Worm (Caenorhabditis elegans) whole organism, L4/young adult: ENCODE data around the gene Y38H8A.12.

ENCODE experiments used
- W03F9.2 ChIP-seq: fragments of 150-350 bp; optimal IDR thresholded peaks from 2 replicates; lab custom pipeline; 2014; ENCODE audit warnings: missing biosample characterization, missing genetic modification characterization
- dao-5 ChIP-seq: sonication (generic microtip); optimal IDR thresholded peaks from 2 replicates; lab custom pipeline; 2016; ENCODE audit warnings: missing genotype, missing genetic modification characterization, moderate library complexity, missing compliant biosample characterization
- him-1 ChIP-seq: sonication (generic microtip); optimal IDR thresholded peaks from 2 replicates; lab custom pipeline; 2016; ENCODE audit warnings: missing genotype, missing genetic modification reagents, missing genetic modification characterization, missing compliant biosample characterization

Y38H8A.12 gene

ce11 chrIV:13460876-13461275 is at the start of gene Y38H8A.12:
Gene Y38H8A.12, minus strand, starts transcription at chrIV:13460976.
- TF ChIP-seq W03F9.2 (tag; lab: Kevin White, UChicago) (no peak), him-1 (no peak), dao-5 (no peak)

ce11 chrIV:13510049-13510448 is 49.3 kb upstream of the Y38H8A.12 start:
- no peak for TF ChIP-seq W03F9.2 (tag; lab: Kevin White, UChicago)
- TF ChIP-seq him-1, result no peak
- no peak for TF ChIP-seq dao-5

ce11 chrIV:13508924-13509323 is 48.1 kb upstream of the Y38H8A.12 start, which contains the start of gene afmd-2:
Gene afmd-2, plus strand, starts transcription at chrIV:13509224.
- TF ChIP-seq him-1, result no peak
- no peak for TF ChIP-seq W03F9.2 (tag; lab: Kevin White, UChicago)
- TF ChIP-seq dao-5, result no peak

DNA sequence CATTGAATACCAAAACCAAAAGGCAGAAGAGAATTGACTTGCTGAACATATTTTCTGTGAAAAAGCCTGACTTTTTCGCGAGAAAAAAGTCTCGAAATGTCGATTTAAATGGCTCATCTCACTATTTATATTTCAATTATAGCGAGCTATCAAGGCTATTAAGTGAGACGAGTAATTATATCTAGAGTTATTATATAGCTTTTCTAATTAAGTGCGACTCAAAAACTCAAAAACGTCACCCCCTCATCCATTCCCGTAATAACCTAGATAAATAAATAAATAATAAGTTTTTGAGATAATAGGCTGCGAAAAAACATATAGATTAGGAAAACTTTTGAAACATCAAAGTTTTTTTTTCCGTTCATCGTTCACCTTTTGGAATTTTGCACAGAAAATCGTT is 44.9 kb upstream of the Y38H8A.12 start, which contains the start of gene nlp-17:
nlp-17 (minus strand) TSS at position 101 of the 400 bp plus-strand sequence.
- TF ChIP-seq dao-5, result no peak
- TF ChIP-seq him-1, result no peak
- TF ChIP-seq W03F9.2 (tag; lab: Kevin White, UChicago), result no peak

DNA sequence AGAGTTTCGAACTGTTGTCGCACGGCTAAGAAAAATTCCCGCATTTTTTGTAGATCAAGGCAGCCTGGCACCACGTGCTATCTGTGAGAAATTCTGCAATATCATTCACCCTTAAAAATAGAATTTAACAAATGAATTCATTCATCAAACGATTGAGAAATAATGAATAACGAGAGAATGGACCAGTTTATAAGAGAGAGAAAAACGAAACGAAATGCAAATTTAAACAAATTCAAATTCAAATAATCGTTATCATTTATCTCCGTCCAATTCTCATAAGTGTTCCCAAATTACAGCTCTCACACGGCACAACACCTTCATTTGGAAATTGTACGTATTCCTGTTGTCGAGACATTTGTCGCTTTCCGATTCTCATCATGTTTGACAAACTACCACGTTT is 44.4 kb upstream of the Y38H8A.12 start, which contains the start of gene seld-1:
seld-1 (plus strand) TSS at position 301 of the 400 bp plus-strand sequence.
- TF ChIP-seq dao-5 (no peak), him-1 (no peak), W03F9.2 (tag; lab: Kevin White, UChicago) (no peak)

DNA sequence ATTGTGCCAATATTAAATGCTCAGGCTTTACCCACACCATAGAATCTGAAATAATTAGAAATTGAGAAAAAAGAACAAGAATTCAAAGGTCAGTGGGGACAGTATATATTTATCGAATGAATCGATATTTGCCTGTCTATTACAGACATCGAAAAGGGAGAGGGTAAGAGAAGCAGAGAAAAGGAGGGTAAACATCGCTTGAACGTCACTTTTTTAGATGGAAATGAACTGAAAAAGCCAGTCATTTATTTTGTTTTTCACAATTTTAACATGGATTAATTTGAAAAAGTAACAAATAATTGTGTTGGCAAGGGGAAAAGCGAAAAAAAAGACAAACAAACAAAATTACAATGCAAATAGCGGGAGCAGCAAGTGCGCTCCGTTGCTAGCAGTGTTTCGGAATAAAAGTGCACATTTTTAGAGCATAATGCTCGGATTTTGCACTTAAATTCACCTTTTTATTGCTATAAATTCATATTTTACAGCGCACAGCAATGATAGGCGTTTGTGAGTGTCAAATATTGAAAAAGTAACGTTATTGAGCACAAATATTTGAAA is 42.1 kb upstream of the Y38H8A.12 start, which contains the start of gene tbc-9:
tbc-9 (minus strand) TSS at position 51 of the 558 bp plus-strand sequence.
- TF ChIP-seq W03F9.2 (tag; lab: Kevin White, UChicago) (no peak), dao-5 (no peak), him-1 (no peak)

DNA sequence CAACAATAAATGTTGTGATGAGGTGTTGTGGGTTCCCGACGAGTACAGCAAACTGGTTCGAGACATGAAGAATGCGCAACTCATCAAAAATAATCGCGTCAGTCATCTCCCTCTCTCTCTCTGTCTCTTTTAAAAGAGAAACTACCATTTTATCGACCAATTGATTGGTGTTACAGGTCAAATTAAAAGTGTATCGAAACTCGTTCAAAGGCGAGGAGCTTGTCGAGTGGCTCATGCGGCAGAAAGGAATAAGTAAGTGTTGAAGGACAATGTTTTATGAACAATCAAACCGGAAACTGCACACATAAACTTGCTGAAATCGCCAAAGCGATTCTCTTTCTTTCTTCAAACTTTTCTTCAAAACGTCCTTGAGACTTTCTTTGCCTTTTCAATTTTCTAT is 32.9 kb upstream of the Y38H8A.12 start:
- TF ChIP-seq dao-5, result no peak
- no peak for TF ChIP-seq W03F9.2 (tag; lab: Kevin White, UChicago)
- TF ChIP-seq him-1, result no peak

ce11 chrIV:13492271-13492670 is 31.5 kb upstream of the Y38H8A.12 start, which contains the start of gene Y45F10A.7:
Gene Y45F10A.7, plus strand, starts transcription at chrIV:13492571.
- no peak for TF ChIP-seq him-1
- no peak for TF ChIP-seq dao-5
- TF ChIP-seq W03F9.2 (tag; lab: Kevin White, UChicago), result no peak

- TF ChIP-seq W03F9.2 (tag; lab: Kevin White, UChicago), result no peak
- TF ChIP-seq dao-5, result no peak
- TF ChIP-seq him-1, result no peak
Observed at ce11 chrIV:13487596-13487995, 26.8 kb upstream of the Y38H8A.12 start.

DNA sequence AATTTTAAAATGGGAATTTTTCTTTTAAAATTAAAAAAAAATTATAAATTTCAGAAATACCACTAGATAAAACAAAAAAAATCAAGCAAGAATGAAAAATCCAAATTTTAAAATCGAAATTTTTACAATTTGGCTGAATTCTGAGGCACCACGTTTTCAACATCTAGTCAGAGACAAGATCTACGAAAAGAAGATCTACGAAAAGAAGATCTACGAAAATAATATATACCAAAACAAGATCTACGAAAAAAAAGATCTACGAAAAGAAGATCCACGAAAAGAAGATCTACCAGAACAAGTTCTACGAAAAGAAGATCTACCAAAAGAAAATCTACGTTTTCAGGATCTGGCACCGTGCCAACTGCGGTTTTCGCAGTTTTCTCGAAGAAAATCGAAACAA is 26.2 kb upstream of the Y38H8A.12 start:
- TF ChIP-seq him-1, result no peak
- no peak for TF ChIP-seq dao-5
- TF ChIP-seq W03F9.2 (tag; lab: Kevin White, UChicago), result no peak

ce11 chrIV:13483596-13483995 is 22.8 kb upstream of the Y38H8A.12 start:
- no peak for TF ChIP-seq dao-5
- no peak for TF ChIP-seq W03F9.2 (tag; lab: Kevin White, UChicago)
- no peak for TF ChIP-seq him-1

ce11 chrIV:13482469-13482868 is 21.7 kb upstream of the Y38H8A.12 start, which contains the start of gene Y38H8A.1:
Gene Y38H8A.1, plus strand, starts transcription at chrIV:13482769.
- TF ChIP-seq W03F9.2 (tag; lab: Kevin White, UChicago) (no peak), him-1 (no peak)

- TF ChIP-seq dao-5 (no peak), W03F9.2 (tag; lab: Kevin White, UChicago) (no peak), him-1 (no peak)
Observed at ce11 chrIV:13474132-13474531, 13.4 kb upstream of the Y38H8A.12 start, which contains the start of gene Y38H8A.2. Gene Y38H8A.2, plus strand, starts transcription at chrIV:13474432.

ce11 chrIV:13472011-13472410 is 11.2 kb upstream of the Y38H8A.12 start, which contains the start of the genes ttbk-8.1 and Y38H8A.4:
Gene ttbk-8.1, plus strand, starts transcription at chrIV:13472311.
Gene Y38H8A.4, minus strand, starts transcription at chrIV:13472376.
- TF ChIP-seq W03F9.2 (tag; lab: Kevin White, UChicago) (no peak), him-1 (no peak), dao-5 (no peak)

DNA sequence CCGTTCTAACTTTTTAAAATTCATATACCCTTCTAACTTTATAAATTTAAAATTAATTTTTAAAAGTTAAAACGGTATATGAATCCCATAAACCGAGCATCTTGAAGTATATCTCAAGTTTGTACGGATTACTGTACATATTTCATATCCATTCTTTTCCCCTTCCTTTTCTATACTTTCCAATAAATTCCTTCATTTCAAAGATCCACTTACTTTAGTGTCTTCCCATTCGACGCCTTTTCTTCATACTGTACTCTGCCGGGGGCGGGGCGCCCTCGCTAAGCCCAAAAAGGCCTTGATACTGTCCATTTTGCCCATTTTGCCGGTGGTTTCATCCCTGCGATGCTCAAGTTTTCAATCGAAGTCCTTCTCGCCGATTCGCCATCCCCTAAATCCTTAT is 5.0 kb upstream of the Y38H8A.12 start, which contains the start of gene fezf-1:
fezf-1 (plus strand) TSS at position 301 of the 400 bp plus-strand sequence.
- no peak for TF ChIP-seq W03F9.2 (tag; lab: Kevin White, UChicago)
- TF ChIP-seq him-1, result no peak
- TF ChIP-seq dao-5, result no peak
